Fruit fly (Drosophila melanogaster) whole organism, embryonic: ENCODE measurements around the gene ovm.
A peak's percentile ranks its signal among the peaks of the same experiment; 100 is the strongest.

Experiments used
- Antp ChIP-seq: fragments of 200-800 bp; sonication (Bioruptor generic); optimal IDR thresholded peaks from 3 replicates; lab custom pipeline; 2016; ENCODE audit warnings: missing biosample characterization, missing genetic modification characterization
- Atf6 ChIP-seq: fragments of 200-800 bp; sonication (Bioruptor generic); IDR thresholded peaks from 2 replicates; pipeline ENCODE4 v1.3.6; 2022; ENCODE audit warnings: missing biosample characterization, missing genetic modification characterization
- Awh ChIP-seq: fragments of 200-800 bp; sonication (Bioruptor generic); IDR thresholded peaks from 2 replicates; pipeline ENCODE4, ENCODE4 v1.3.6; 2022; ENCODE audit warnings: missing biosample characterization, missing genetic modification characterization
- BEAF-32 ChIP-seq: fragments of 200-800 bp; sonication (Bioruptor generic); optimal IDR thresholded peaks from 3 replicates; lab custom pipeline; 2017; ENCODE audit warnings: missing biosample characterization, missing genetic modification characterization, mild to moderate bottlenecking, moderate library complexity, missing genetic modification reagents
- Bteb2 ChIP-seq: fragments of 200-800 bp; sonication (Bioruptor generic); optimal IDR thresholded peaks from 2 replicates; lab custom pipeline; 2016; ENCODE audit warnings: missing biosample characterization, missing genetic modification characterization
- CG11504 ChIP-seq: fragments of 200-800 bp; sonication (Bioruptor generic); optimal IDR thresholded peaks from 3 replicates; lab custom pipeline; 2019; ENCODE audit warnings: missing biosample characterization, mild to moderate bottlenecking, missing genetic modification characterization, moderate library complexity
- CG12391 ChIP-seq: fragments of 200-800 bp; sonication (Bioruptor generic); optimal IDR thresholded peaks from 3 replicates; lab custom pipeline; 2018; ENCODE audit warnings: missing biosample characterization, mild to moderate bottlenecking, missing genetic modification characterization, moderate library complexity
- CG13287 ChIP-seq: fragments of 200-800 bp; sonication (Bioruptor generic); IDR thresholded peaks from 2 replicates; pipeline ENCODE4 v1.3.6; 2022; ENCODE audit warnings: missing biosample characterization, missing genetic modification characterization; ENCODE audit not compliant: partially characterized antibody
- CG15696 ChIP-seq: fragments of 200-800 bp; sonication (Bioruptor generic); optimal IDR thresholded peaks from 2 replicates; lab custom pipeline; 2019; ENCODE audit warnings: missing biosample characterization, mild to moderate bottlenecking, missing genetic modification characterization, moderate library complexity
- CG16815 ChIP-seq: fragments of 200-800 bp; sonication (Bioruptor generic); optimal IDR thresholded peaks from 3 replicates; lab custom pipeline; 2017; ENCODE audit warnings: missing biosample characterization, mild to moderate bottlenecking, missing genetic modification characterization
- CG17385 ChIP-seq: fragments of 200-800 bp; sonication (Bioruptor generic); optimal IDR thresholded peaks from 3 replicates; lab custom pipeline; 2018; ENCODE audit warnings: missing biosample characterization, mild to moderate bottlenecking, missing genetic modification characterization
- CG17612 ChIP-seq: fragments of 200-800 bp; sonication (Bioruptor generic); IDR thresholded peaks from 2 replicates; pipeline ENCODE4 v1.3.6; 2022; ENCODE audit warnings: missing biosample characterization, missing genetic modification characterization
- CG18262 ChIP-seq: fragments of 200-800 bp; optimal IDR thresholded peaks from 3 replicates; lab custom pipeline; 2019; ENCODE audit warnings: missing biosample characterization, mild to moderate bottlenecking, missing genetic modification characterization, moderate library complexity
- CG2120 ChIP-seq: fragments of 200-800 bp; sonication (Bioruptor generic); optimal IDR thresholded peaks from 3 replicates; lab custom pipeline; 2016; ENCODE audit warnings: missing biosample characterization, missing genetic modification characterization
- CG2678 ChIP-seq: fragments of 200-800 bp; sonication (Bioruptor generic); optimal IDR thresholded peaks from 3 replicates; lab custom pipeline; 2019; ENCODE audit warnings: missing biosample characterization, mild to moderate bottlenecking, missing genetic modification characterization, moderate library complexity
- CG32767 ChIP-seq: fragments of 200-800 bp; sonication (Bioruptor generic); IDR thresholded peaks from 2 replicates; pipeline ENCODE4 v1.3.6; 2022; ENCODE audit warnings: missing biosample characterization, missing genetic modification characterization
- CG33213 ChIP-seq: fragments of 200-800 bp; sonication (Bioruptor generic); optimal IDR thresholded peaks from 3 replicates; lab custom pipeline; 2016; ENCODE audit warnings: missing biosample characterization, missing genetic modification characterization
- CG33557 ChIP-seq: fragments of 200-800 bp; sonication (Bioruptor generic); optimal IDR thresholded peaks from 2 replicates; lab custom pipeline; 2019; ENCODE audit warnings: missing biosample characterization, mild to moderate bottlenecking, missing genetic modification characterization, moderate library complexity
- CG34422 ChIP-seq: fragments of 200-800 bp; sonication (Bioruptor generic); IDR thresholded peaks from 3 replicates; pipeline ENCODE4 v1.3.6; 2022; ENCODE audit warnings: missing biosample characterization, missing genetic modification characterization
- CG4424 ChIP-seq: fragments of 200-800 bp; sonication (Bioruptor generic); optimal IDR thresholded peaks from 3 replicates; lab custom pipeline; 2016; ENCODE audit warnings: missing biosample characterization, missing genetic modification characterization
- CG6175 ChIP-seq: fragments of 200-800 bp; sonication (Bioruptor generic); IDR thresholded peaks from 3 replicates; pipeline ENCODE4 v1.3.6; 2022; ENCODE audit warnings: missing biosample characterization, missing genetic modification characterization
- CG7963 ChIP-seq: fragments of 200-800 bp; sonication (Bioruptor generic); IDR thresholded peaks from 3 replicates; pipeline ENCODE4 v1.3.6; 2022; ENCODE audit warnings: missing biosample characterization, missing genetic modification characterization; ENCODE audit not compliant: partially characterized antibody
- CG8478 ChIP-seq: fragments of >200 bp; optimal IDR thresholded peaks from 2 replicates; lab custom pipeline; 2018
- CG9727 ChIP-seq: fragments of 200-800 bp; sonication (Bioruptor generic); optimal IDR thresholded peaks from 3 replicates; lab custom pipeline; 2017; ENCODE audit warnings: missing biosample characterization, mild to moderate bottlenecking, missing genetic modification characterization
- Camta ChIP-seq: fragments of 200-800 bp; sonication (Bioruptor generic); optimal IDR thresholded peaks from 2 replicates; lab custom pipeline; 2016; ENCODE audit warnings: missing biosample characterization, missing genetic modification characterization
- Dll ChIP-seq: fragments of 200-800 bp; sonication (Bioruptor generic); IDR thresholded peaks from 4 replicates; pipeline ENCODE4 v1.3.6; 2022; ENCODE audit warnings: missing biosample characterization, missing genetic modification characterization; ENCODE audit not compliant: partially characterized antibody
- Doc2 ChIP-seq: fragments of 200-800 bp; sonication (Bioruptor generic); IDR thresholded peaks from 2 replicates; pipeline ENCODE4 v1.3.6; 2022; ENCODE audit warnings: missing biosample characterization, missing genetic modification characterization
- Gug ChIP-seq: fragments of 200-800 bp; sonication (Bioruptor generic); IDR thresholded peaks from 4 replicates; pipeline ENCODE4 v1.3.6; 2022; ENCODE audit warnings: missing biosample characterization, missing genetic modification characterization
- H15 ChIP-seq: fragments of 200-800 bp; sonication (Bioruptor generic); IDR thresholded peaks from 3 replicates; pipeline ENCODE4 v1.3.6; 2022; ENCODE audit warnings: missing biosample characterization, missing genetic modification characterization
- HHEX ChIP-seq: fragments of 200-800 bp; sonication (Bioruptor generic); optimal IDR thresholded peaks from 3 replicates; lab custom pipeline; 2017; ENCODE audit warnings: missing biosample characterization, mild to moderate bottlenecking, missing genetic modification characterization, missing genetic modification reagents
- Hsf ChIP-seq: fragments of 200-800 bp; sonication (Bioruptor generic); optimal IDR thresholded peaks from 3 replicates; lab custom pipeline; 2016; ENCODE audit warnings: missing biosample characterization, missing genetic modification characterization
- MESR4 ChIP-seq: fragments of 200-800 bp; sonication (Bioruptor generic); optimal IDR thresholded peaks from 2 replicates; lab custom pipeline; 2018; ENCODE audit warnings: missing biosample characterization, mild to moderate bottlenecking, missing genetic modification characterization, moderate library complexity
- Mad ChIP-seq: fragments of 200-800 bp; sonication (Bioruptor generic); optimal IDR thresholded peaks from 2 replicates; lab custom pipeline; 2016; ENCODE audit warnings: missing biosample characterization, missing genetic modification characterization
- NK7.1 ChIP-seq: fragments of 200-800 bp; sonication (Bioruptor generic); optimal IDR thresholded peaks from 3 replicates; lab custom pipeline; 2016; ENCODE audit warnings: missing biosample characterization, missing genetic modification characterization
- NfI ChIP-seq: fragments of 200-800 bp; sonication (Bioruptor generic); optimal IDR thresholded peaks from 3 replicates; lab custom pipeline; 2018; ENCODE audit warnings: missing biosample characterization, mild to moderate bottlenecking, missing genetic modification characterization, moderate library complexity
- Ptx1 ChIP-seq: fragments of 200-800 bp; sonication (Bioruptor generic); IDR thresholded peaks from 2 replicates; pipeline ENCODE4 v1.3.6; 2022; ENCODE audit warnings: missing biosample characterization, missing genetic modification characterization
- Sox102F ChIP-seq: fragments of 200-800 bp; sonication (Bioruptor generic); optimal IDR thresholded peaks from 2 replicates; lab custom pipeline; 2018; ENCODE audit warnings: missing biosample characterization, mild to moderate bottlenecking, missing genetic modification characterization, moderate library complexity
- Xrp1 ChIP-seq: fragments of 200-800 bp; sonication (Bioruptor generic); IDR thresholded peaks from 2 replicates; pipeline ENCODE4 v1.3.6; 2022; ENCODE audit warnings: missing biosample characterization, missing genetic modification characterization
- ap ChIP-seq: fragments of 200-800 bp; sonication (Bioruptor generic); IDR thresholded peaks from 2 replicates; pipeline ENCODE4 v1.3.6; 2022; ENCODE audit warnings: missing biosample characterization, missing genetic modification characterization
- bab2 ChIP-seq: fragments of 200-800 bp; sonication (Bioruptor generic); optimal IDR thresholded peaks from 2 replicates; lab custom pipeline; 2016; ENCODE audit warnings: missing biosample characterization, missing genetic modification characterization
- cad ChIP-seq: fragments of >200 bp; optimal IDR thresholded peaks from 2 replicates; lab custom pipeline; 2017; ENCODE audit warnings: missing biosample characterization, missing genetic modification characterization
- cg ChIP-seq: fragments of 200-800 bp; sonication (Bioruptor generic); optimal IDR thresholded peaks from 3 replicates; lab custom pipeline; 2019; ENCODE audit warnings: missing biosample characterization, mild to moderate bottlenecking, missing genetic modification characterization, moderate library complexity
- eve ChIP-seq, 2 experiments: fragments of >200 bp; optimal IDR thresholded peaks; 2 replicates each; lab custom pipeline; 2017; ENCODE audit warnings: missing biosample characterization in 2 of 2, missing genetic modification characterization in 2 of 2
- fd102C ChIP-seq: fragments of 200-800 bp; sonication (Bioruptor generic); optimal IDR thresholded peaks from 2 replicates; lab custom pipeline; 2018; ENCODE audit warnings: missing biosample characterization, mild to moderate bottlenecking, missing genetic modification characterization, moderate library complexity
- gsb-n ChIP-seq: fragments of 200-800 bp; sonication (Bioruptor generic); optimal IDR thresholded peaks from 3 replicates; lab custom pipeline; 2018; ENCODE audit warnings: missing biosample characterization, mild to moderate bottlenecking, missing genetic modification characterization
- ind ChIP-seq: fragments of 200-800 bp; sonication (Bioruptor generic); optimal IDR thresholded peaks from 3 replicates; lab custom pipeline; 2016; ENCODE audit warnings: missing biosample characterization, missing genetic modification characterization
- ken ChIP-seq: fragments of 200-800 bp; sonication (Bioruptor generic); IDR thresholded peaks from 3 replicates; pipeline ENCODE4 v1.3.6; 2022; ENCODE audit warnings: missing biosample characterization, missing genetic modification characterization
- lilli ChIP-seq: fragments of 200-800 bp; sonication (Bioruptor generic); optimal IDR thresholded peaks from 3 replicates; lab custom pipeline; 2016; ENCODE audit warnings: missing biosample characterization, missing genetic modification characterization
- sens-2 ChIP-seq: fragments of 200-800 bp; sonication (Bioruptor generic); IDR thresholded peaks from 2 replicates; pipeline ENCODE4 v1.3.6; 2022; ENCODE audit warnings: missing biosample characterization, missing genetic modification characterization
- sim ChIP-seq: fragments of 200-800 bp; sonication (Bioruptor generic); IDR thresholded peaks from 2 replicates; pipeline ENCODE4 v1.3.6; 2022; ENCODE audit warnings: missing biosample characterization, missing genetic modification characterization
- tll ChIP-seq, 2 experiments: fragments of 200-800 bp in 1 of 2; fragments of >200 bp in 1 of 2; sonication (Bioruptor generic) in 1 of 2; optimal IDR thresholded peaks; 2 replicates each; lab custom pipeline; 2017 to 2019; ENCODE audit warnings: missing biosample characterization in 2 of 2, missing genetic modification characterization in 2 of 2, mild to moderate bottlenecking in 1 of 2, moderate library complexity in 1 of 2

The ovm gene

dm6 chr2L:161453-162175, 20.8 kb upstream of the ovm start (continued):
- TF ChIP-seq Dll (no peak), sim (GFP tag; lab: Robert Waterston, UW) (no peak), CG34422 (no peak), Sox102F (no peak), CG2120 (GFP tag; lab: Kevin White, UChicago) (peak; percentile 3), CG18262 (no peak), Mad (GFP tag; lab: Kevin White, UChicago) (no peak), fd102C (GFP tag; lab: Kevin White, UChicago) (peak; percentile 25), ken (GFP tag; lab: Robert Waterston, UW) (no peak), tll (GFP tag; optimal IDR thresholded peaks at IDR 0.05; lab: Kevin White, UChicago) (peak in 1 of 2 experiments; percentile 99), CG17612 (GFP tag; lab: Robert Waterston, UW) (no peak), bab2 (GFP tag; lab: Kevin White, UChicago) (no peak), MESR4 (GFP tag; lab: Kevin White, UChicago) (no peak), Xrp1 (GFP tag; lab: Robert Waterston, UW) (no peak), CG13287 (GFP tag; lab: Robert Waterston, UW) (no peak), Doc2 (GFP tag; lab: Robert Waterston, UW) (no peak), eve (GFP tag; optimal IDR thresholded peaks at IDR 0.05; lab: Kevin White, UChicago) (no peak), CG32767 (GFP tag; lab: Robert Waterston, UW) (no peak), CG6175 (no peak), Atf6 (GFP tag; lab: Robert Waterston, UW) (no peak), CG2678 (tag; lab: Kevin White, UChicago) (peak; percentile 27), Ptx1 (no peak), Bteb2 (no peak), sens-2 (GFP tag; lab: Robert Waterston, UW) (no peak), CG8478 (lab: Kevin White, UChicago) (no peak), ap (GFP tag; lab: Robert Waterston, UW) (no peak), CG33213 (GFP tag; lab: Kevin White, UChicago) (no peak), NK7.1 (GFP tag; lab: Kevin White, UChicago) (no peak), CG9727 (no peak), ind (GFP tag; lab: Kevin White, UChicago) (no peak), CG17385 (peak; percentile 61), gsb-n (no peak), CG7963 (GFP tag; lab: Robert Waterston, UW) (no peak), Hsf (no peak), BEAF-32 (GFP tag; lab: Kevin White, UChicago) (no peak), Awh (GFP tag; lab: Robert Waterston, UW) (no peak), H15 (GFP tag; lab: Robert Waterston, UW) (no peak), CG33557 (GFP tag; lab: Kevin White, UChicago) (peak; percentile 48), HHEX (GFP tag; lab: Kevin White, UChicago) (peak; percentile 48), cg (peak; percentile 94), CG4424 (GFP tag; lab: Kevin White, UChicago) (peak; percentile 38), NfI (GFP tag; lab: Kevin White, UChicago) (peak; percentile 6), CG16815 (GFP tag; lab: Kevin White, UChicago) (no peak), lilli (GFP tag; lab: Kevin White, UChicago) (no peak), Antp (GFP tag; lab: Kevin White, UChicago) (no peak), CG15696 (peak; percentile 51), cad (GFP tag; lab: Kevin White, UChicago) (peak; percentile 63), Camta (GFP tag; lab: Kevin White, UChicago) (no peak), CG11504 (tag; lab: Kevin White, UChicago) (no peak), Gug (GFP tag; lab: Robert Waterston, UW) (no peak), CG12391 (tag; lab: Kevin White, UChicago) (no peak)
